Worm (Caenorhabditis elegans): Measurements from ENCODE around the gene ZK675.4.

DNA sequence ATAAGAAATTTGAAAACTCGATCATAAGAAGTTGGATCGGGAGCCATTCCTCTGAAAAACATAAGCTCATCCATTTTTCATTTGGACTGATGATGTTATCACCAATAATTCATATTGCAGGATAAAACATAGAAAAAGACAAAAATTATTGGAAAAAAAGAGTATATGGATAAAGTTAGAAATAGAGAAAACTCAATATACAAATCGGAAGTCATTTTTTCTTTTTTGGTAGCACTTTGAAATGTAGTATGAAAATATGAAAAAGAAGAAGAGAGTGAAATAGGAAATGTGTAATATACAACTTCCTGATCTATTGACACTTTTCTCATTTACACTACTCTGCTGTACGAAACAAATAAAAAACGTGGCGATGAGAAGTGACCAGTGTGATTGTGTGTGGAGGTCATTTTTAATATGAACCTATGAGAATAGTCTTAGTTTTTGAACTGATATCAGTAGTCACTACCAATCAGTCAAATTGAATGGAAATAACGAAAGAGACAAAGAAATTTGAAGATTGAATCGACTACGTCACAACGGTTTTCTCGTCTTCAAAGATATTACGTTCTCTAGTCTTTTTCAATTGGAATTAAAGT, 35.8 kb downstream of the ZK675.4 start, which contains the start of gene ZK669.5:
- TF ChIP-seq ekl-4 (GFP tag; IDR thresholded peaks at IDR 0.05) (no peak), let-526 (GFP tag; IDR thresholded peaks at IDR 0.05) (no peak), aptf-2 (GFP tag; conservative IDR thresholded peaks at IDR 0.05) (no peak), nhr-179 (tag; optimal IDR thresholded peaks at IDR 0.05) (no peak), Y79H2A.3 (GFP tag; conservative IDR thresholded peaks at IDR 0.05) (no peak), unc-62 (GFP tag; optimal IDR thresholded peaks at IDR 0.05) (no peak), ama-1 (optimal IDR thresholded peaks at IDR 0.05) (no peak), ama-1 (GFP tag; optimal IDR thresholded peaks at IDR 0.05) (no peak), lin-26 (GFP tag; IDR thresholded peaks at IDR 0.05) (no peak), ceh-58 (GFP tag; IDR thresholded peaks at IDR 0.05) (no peak), F10E7.11 (tag; optimal IDR thresholded peaks at IDR 0.05) (no peak), mcd-1 (GFP tag; IDR thresholded peaks at IDR 0.05) (no peak), fkh-3 (tag; optimal IDR thresholded peaks at IDR 0.05) (no peak)
